Worm (Caenorhabditis elegans): ENCODE measurements around the gene rol-3.
A peak's percentile ranks its signal among the peaks of the same experiment; 100 is the strongest.

rol-3 gene

DNA sequence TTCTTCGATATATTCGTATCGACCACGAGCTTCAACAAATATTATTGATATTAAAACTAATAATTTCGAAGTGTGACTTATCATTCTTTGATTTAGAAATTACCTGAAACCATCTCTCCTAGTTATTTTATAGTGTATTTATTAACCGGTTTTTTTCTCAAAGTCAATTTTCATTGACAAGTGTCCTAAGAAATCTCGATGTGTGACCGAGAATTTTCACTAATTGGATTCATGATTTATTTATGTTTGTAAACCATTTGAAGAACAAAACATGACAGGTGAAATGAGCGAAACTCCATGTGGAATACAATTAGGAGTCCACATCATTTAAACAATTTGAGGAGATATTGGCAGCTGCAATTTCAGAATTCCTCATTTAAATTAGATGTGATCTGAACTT lies 25.3 kb upstream of the rol-3 start, which contains the start of gene C16D9.8:
Gene C16D9.8, minus strand, starts transcription at position 101 of the 400 bp plus-strand sequence.
- TF ChIP-seq nhr-20 (tag; optimal IDR thresholded peaks at IDR 0.05): no peak
- peak; percentile 56 for TF ChIP-seq hlh-4 (tag; optimal IDR thresholded peaks at IDR 0.05)

DNA sequence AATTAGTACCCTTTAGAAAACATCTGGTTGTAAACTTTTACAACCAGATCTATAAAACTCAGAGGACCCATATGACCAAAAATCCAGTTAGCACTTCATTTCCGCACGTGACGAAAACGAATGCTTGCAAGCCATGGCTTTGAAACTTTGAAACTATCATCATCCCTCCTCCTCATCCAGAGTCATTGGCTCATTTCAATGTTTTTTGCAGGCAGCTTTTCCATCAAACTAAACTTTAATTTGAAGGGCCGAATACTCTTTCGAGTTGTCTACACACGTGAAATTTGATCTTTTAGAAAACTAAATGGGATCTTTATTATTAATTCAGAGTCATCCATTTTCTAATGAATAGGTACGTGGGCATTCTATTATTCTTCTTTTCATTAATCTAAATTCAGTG lies 24.0 kb upstream of the rol-3 start:
- TF ChIP-seq lin-14 (GFP tag; optimal IDR thresholded peaks at IDR 0.05): peak; percentile 13
- TF ChIP-seq elt-3 (tag; optimal IDR thresholded peaks at IDR 0.05): no peak

DNA sequence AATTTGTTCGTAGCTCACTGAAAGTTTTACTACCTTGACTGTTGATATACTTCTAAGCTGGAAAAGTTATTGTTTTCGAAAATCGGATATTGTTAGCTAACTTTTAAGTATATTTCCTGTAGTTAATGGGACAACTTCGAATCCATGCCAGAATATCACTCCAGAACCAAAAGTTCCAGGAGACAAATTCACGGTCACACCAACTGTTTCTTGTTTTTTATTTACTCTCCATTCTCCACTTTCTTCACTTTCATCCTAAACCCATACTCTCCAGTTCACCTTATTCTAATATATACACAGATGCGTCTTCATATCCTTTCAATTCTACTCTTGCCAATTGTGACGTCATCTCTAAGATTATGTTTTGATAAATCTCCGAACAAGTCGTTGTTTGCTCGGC lies 20.8 kb upstream of the rol-3 start, which contains the start of gene C16D9.1:
Gene C16D9.1, plus strand, starts transcription at position 301 of the 400 bp plus-strand sequence.
- TF ChIP-seq xbp-1 (tag; optimal IDR thresholded peaks at IDR 0.05): no peak
- no peak for TF ChIP-seq snpc-4 (tag; optimal IDR thresholded peaks at IDR 0.05)
- TF ChIP-seq unc-98 (GFP tag; IDR thresholded peaks at IDR 0.05): no peak

DNA sequence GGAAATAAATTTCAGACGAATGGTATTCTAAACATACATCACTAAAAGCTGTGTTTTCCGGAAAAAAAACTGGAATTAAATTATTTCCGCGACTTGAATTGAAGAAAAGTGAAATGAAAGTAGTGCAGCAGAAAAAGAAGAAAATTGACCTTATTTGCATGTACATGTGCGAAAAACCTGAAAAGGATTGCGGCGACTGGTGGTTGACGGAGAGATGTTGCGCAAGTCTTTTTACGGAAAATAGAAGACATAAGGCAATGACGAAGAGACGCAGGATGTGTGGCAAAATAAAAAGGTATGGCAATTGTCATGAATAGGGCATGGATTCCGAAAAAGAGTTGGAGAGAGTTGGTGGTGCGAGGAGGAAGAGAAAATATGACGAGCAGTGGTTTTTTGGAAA lies 16.8 kb upstream of the rol-3 start:
- TF ChIP-seq blmp-1 (tag; optimal IDR thresholded peaks at IDR 0.05) (peak; percentile 68), isw-1 (GFP tag; IDR thresholded peaks at IDR 0.05) (no peak), mef-2 (tag; optimal IDR thresholded peaks at IDR 0.05) (no peak), lin-14 (GFP tag; optimal IDR thresholded peaks at IDR 0.05) (peak; percentile 6), ceh-63 (GFP tag; optimal IDR thresholded peaks at IDR 0.05) (no peak), lin-13 (GFP tag; optimal IDR thresholded peaks at IDR 0.05) (no peak), fkh-4 (tag; optimal IDR thresholded peaks at IDR 0.05; ENCODE audit: borderline replicate concordance) (no peak)

DNA sequence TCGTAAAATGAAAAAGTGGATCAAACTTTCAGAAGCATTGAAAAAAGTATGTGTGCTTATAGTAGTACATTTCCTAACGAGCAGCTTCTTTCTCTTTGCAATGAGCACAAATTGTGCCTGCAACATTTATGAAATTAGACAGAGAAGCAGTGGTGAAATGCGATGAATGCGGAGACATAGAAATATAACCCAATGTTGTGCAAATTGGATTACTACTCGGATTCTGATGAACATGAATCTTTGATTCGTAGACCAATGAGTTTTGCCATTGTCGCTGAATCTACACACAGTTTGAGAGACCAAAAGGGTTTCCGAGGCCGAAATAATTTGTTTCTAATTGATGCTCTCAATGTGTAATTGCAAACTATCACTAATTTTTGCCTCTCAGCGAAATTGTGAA lies 15.7 kb upstream of the rol-3 start:
- TF ChIP-seq C16A3.4 (tag; optimal IDR thresholded peaks at IDR 0.05): no peak
- TF ChIP-seq efl-1 (optimal IDR thresholded peaks at IDR 0.05): no peak
- TF ChIP-seq efl-1 (GFP tag; optimal IDR thresholded peaks at IDR 0.05 in 1 of 2): peak in 1 of 2 experiments; percentile 41
- no peak for TF ChIP-seq ztf-4 (tag; optimal IDR thresholded peaks at IDR 0.05)
- peak; percentile 18 for TF ChIP-seq lin-14 (GFP tag; optimal IDR thresholded peaks at IDR 0.05)

DNA sequence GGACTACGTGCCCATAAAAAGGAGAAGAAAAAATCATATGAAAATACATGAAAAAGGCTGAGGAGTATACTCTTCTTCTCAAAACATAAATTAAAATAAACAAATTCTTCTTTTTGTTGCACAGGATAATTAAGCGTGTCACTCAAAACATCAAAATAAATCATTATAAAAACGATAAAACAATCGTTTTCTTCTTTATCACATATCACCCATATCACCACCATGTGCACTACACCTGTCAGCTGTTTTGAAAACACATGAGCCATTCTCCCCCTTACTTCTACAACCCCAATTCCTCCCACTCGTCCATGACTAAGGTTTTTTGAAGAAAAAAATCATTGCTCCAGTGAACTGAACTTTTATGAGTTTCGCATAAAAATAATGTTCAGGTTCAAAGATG lies 14.3 kb upstream of the rol-3 start:
- no peak for TF ChIP-seq ets-5 (GFP tag; IDR thresholded peaks at IDR 0.05)
- TF ChIP-seq rnt-1 (tag; optimal IDR thresholded peaks at IDR 0.05): peak; percentile 75
- peak; percentile 65 for TF ChIP-seq nhr-71 (tag; optimal IDR thresholded peaks at IDR 0.05)
- peak; percentile 68 for TF ChIP-seq lin-39 (tag; optimal IDR thresholded peaks at IDR 0.05)
- peak in 1 of 2 experiments; percentile 28 for TF ChIP-seq lsy-2 (tag; optimal IDR thresholded peaks at IDR 0.05)
- TF ChIP-seq mdl-1 (tag; optimal IDR thresholded peaks at IDR 0.05): peak in 1 of 2 experiments; percentile 12
- peak; percentile 70 for TF ChIP-seq lin-14 (GFP tag; optimal IDR thresholded peaks at IDR 0.05)
- peak; percentile 21 for TF ChIP-seq snu-23 (GFP tag; optimal IDR thresholded peaks at IDR 0.05)
- TF ChIP-seq hlh-4 (tag; optimal IDR thresholded peaks at IDR 0.05): no peak
- peak; percentile 12 for TF ChIP-seq snpc-4 (tag; optimal IDR thresholded peaks at IDR 0.05)
- peak; percentile 6 for TF ChIP-seq nhr-20 (tag; optimal IDR thresholded peaks at IDR 0.05)
- peak; percentile 36; the same call in 1 of the 2 replicates for TF ChIP-seq nhr-19 (GFP tag; conservative IDR thresholded peaks at IDR 0.05)
- TF ChIP-seq nhr-47 (tag; optimal IDR thresholded peaks at IDR 0.05): no peak

DNA sequence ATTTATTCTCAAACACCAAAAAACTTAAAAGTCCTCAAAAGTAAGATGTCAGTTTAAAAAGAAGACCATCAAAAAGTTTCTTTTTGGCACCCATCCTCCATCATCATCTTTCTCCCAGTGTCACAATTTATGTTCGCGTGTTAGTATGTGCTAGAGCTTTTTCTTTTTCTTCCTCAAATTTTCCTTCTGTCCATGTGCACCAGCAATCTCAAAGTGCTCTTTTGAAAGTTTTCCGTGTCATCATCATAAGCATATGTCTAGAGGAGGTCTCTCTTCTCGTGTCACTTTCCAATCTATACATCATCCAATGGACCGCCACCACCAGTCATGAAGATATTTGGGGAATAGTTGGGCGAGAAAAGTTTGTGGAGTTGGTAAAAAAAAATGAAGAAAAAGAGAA lies 12.9 kb upstream of the rol-3 start:
- TF ChIP-seq skn-1 (tag; optimal IDR thresholded peaks at IDR 0.05): no peak
- peak; percentile 52 for TF ChIP-seq lin-14 (GFP tag; optimal IDR thresholded peaks at IDR 0.05)
- TF ChIP-seq mab-9 (GFP tag; IDR thresholded peaks at IDR 0.05): 0 out of 2 replicates have a peak, but pooled peaks have one; percentile 14

DNA sequence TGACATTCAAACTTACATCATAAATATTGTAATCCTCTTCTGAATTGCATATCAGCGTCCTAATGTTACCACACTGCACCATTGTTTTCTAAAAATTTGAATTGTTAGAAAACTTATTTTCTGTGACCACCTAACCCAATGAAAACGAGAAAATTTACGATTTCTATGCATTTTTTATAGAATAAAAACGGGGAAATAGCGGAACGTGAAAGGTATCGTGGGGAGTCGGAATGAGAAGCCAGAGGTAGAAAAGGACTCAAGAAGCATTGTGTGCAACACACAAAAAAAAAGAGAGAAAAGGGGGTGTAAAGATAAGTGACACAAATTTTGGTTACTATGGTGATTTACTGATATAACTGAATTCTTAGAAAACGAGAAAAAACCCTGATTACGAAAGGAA lies 12.0 kb upstream of the rol-3 start, which contains the start of gene C16D9.6:
Gene C16D9.6, minus strand, starts transcription at position 101 of the 400 bp plus-strand sequence.
- no peak for TF ChIP-seq fos-1 (tag; optimal IDR thresholded peaks at IDR 0.05)
- TF ChIP-seq egl-27 (tag; optimal IDR thresholded peaks at IDR 0.05): no peak
- no peak for TF ChIP-seq lir-3 (tag; optimal IDR thresholded peaks at IDR 0.05; ENCODE audit: poor library complexity)
- no peak for TF ChIP-seq sptf-1 (tag; optimal IDR thresholded peaks at IDR 0.05)
- no peak for TF ChIP-seq ztf-11 (tag; optimal IDR thresholded peaks at IDR 0.05)
- no peak for TF ChIP-seq unc-62 (GFP tag; optimal IDR thresholded peaks at IDR 0.05)
- TF ChIP-seq dsc-1 (tag; optimal IDR thresholded peaks at IDR 0.05): peak; percentile 8
- peak; percentile 77 for TF ChIP-seq fkh-8 (tag; optimal IDR thresholded peaks at IDR 0.05)
- TF ChIP-seq pag-3 (tag; optimal IDR thresholded peaks at IDR 0.05; ENCODE audit: borderline replicate concordance, insufficient read depth): no peak
- peak; percentile 43 for TF ChIP-seq nhr-71 (tag; optimal IDR thresholded peaks at IDR 0.05)
- no peak for TF ChIP-seq unc-98 (GFP tag; IDR thresholded peaks at IDR 0.05)
- no peak for TF ChIP-seq lin-13 (GFP tag; optimal IDR thresholded peaks at IDR 0.05)
- no peak for TF ChIP-seq ceh-82 (tag; optimal IDR thresholded peaks at IDR 0.05)
- TF ChIP-seq zag-1 (tag; optimal IDR thresholded peaks at IDR 0.05): no peak
